Worm (Caenorhabditis elegans): ENCODE data around the gene lgc-31.

Gene lgc-31

DNA sequence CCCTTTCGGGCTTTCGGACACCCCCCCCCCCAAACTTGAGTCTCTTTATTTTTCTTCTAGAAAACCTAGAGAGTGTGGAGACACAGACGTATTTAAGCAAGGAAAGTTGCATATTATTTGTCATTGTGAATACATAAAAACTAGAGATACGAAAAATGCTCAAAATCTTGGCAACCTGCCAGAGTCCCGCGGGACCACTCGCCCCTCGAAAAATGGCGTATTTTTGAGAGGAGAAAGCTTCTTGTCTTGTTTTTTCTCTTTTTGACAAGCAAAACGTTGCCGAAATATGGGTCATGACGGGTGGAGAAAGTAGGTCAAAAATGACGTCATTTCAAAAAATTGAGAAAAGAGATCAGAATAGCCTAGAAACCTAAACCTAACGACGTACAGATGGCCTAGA, 1.4 kb downstream of the lgc-31 start:
- TF ChIP-seq mab-5 (tag; optimal IDR thresholded peaks at IDR 0.05) (peak; percentile 60), nhr-25 (tag; optimal IDR thresholded peaks at IDR 0.05) (no peak), unc-55 (GFP tag; optimal IDR thresholded peaks at IDR 0.05) (no peak), ztf-1 (GFP tag; conservative IDR thresholded peaks at IDR 0.05) (no peak), egl-27 (tag; optimal IDR thresholded peaks at IDR 0.05) (no peak), alr-1 (tag; optimal IDR thresholded peaks at IDR 0.05) (no peak), elt-3 (tag; optimal IDR thresholded peaks at IDR 0.05) (no peak), sma-3 (GFP tag; optimal IDR thresholded peaks at IDR 0.05) (no peak), aly-2 (tag; optimal IDR thresholded peaks at IDR 0.05) (no peak), ZK546.5 (tag; optimal IDR thresholded peaks at IDR 0.05) (no peak), gmeb-1 (tag; optimal IDR thresholded peaks at IDR 0.05) (no peak), nhr-6 (tag; optimal IDR thresholded peaks at IDR 0.05) (no peak), lsy-2 (tag; optimal IDR thresholded peaks at IDR 0.05) (peak in 1 of 2 experiments; percentile 29), zag-1 (tag; optimal IDR thresholded peaks at IDR 0.05) (peak; percentile 20), lin-13 (GFP tag; optimal IDR thresholded peaks at IDR 0.05) (no peak)

DNA sequence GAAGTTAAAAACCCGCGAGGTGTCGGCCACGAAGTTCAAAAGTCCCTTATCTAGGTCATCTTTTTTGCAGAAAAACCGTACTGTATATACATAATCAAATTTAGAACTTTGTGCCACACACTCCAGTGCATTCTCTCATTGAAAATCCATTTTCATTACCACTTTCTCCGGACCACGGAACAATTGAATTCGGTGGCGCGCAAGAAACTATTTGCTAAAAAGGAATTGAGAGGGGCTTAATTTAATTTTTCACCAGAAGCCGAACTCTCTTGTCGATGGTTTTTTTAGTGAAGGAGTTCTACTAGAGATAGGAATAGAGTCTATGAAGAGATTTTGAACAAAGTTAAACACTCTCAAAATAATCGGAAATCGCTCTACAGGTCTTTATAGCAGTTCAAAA, 2.0 kb downstream of the lgc-31 start:
- TF ChIP-seq sma-3 (GFP tag; optimal IDR thresholded peaks at IDR 0.05) (no peak), nhr-21 (tag; optimal IDR thresholded peaks at IDR 0.05) (no peak), ceh-82 (tag; optimal IDR thresholded peaks at IDR 0.05) (no peak), unc-39 (tag; optimal IDR thresholded peaks at IDR 0.05) (no peak), skn-1 (tag; optimal IDR thresholded peaks at IDR 0.05) (no peak), peb-1 (tag; optimal IDR thresholded peaks at IDR 0.05) (no peak), elt-1 (tag; optimal IDR thresholded peaks at IDR 0.05) (no peak), nhr-25 (tag; optimal IDR thresholded peaks at IDR 0.05) (no peak), lin-13 (GFP tag; optimal IDR thresholded peaks at IDR 0.05) (no peak), unc-62 (GFP tag; optimal IDR thresholded peaks at IDR 0.05) (no peak), lin-11 (tag; optimal IDR thresholded peaks at IDR 0.05) (no peak), mdl-1 (tag; optimal IDR thresholded peaks at IDR 0.05) (no peak), C34F6.9 (tag; optimal IDR thresholded peaks at IDR 0.05) (no peak), ztf-4 (tag; optimal IDR thresholded peaks at IDR 0.05) (no peak), mbf-1 (tag; optimal IDR thresholded peaks at IDR 0.05) (no peak), nhr-11 (tag; optimal IDR thresholded peaks at IDR 0.05) (no peak), snpc-4 (tag; optimal IDR thresholded peaks at IDR 0.05) (no peak)

DNA sequence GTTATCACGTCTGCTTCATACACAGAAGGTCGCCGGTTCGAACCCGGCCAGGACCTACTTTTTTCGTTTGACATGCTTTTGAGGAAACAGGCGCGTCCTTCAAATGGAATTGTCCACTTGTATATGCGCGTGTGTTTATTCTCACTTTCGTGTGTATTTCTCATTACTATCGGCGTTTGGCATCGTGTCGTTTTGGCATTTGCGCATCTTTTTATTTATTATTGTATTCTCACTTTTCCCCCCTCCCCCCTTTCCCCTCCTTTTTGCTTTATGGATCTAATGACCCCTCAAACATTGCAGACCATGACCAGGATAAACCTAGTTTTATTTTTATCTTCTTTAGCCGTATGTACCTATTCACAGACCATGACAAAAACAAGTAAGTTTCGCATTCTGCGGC, 4.4 kb downstream of the lgc-31 start, which contains the start of gene F21A3.3:
Gene F21A3.3 (plus strand): TSS at position 301 of the 400 bp plus-strand sequence.
- TF ChIP-seq unc-62 (GFP tag; optimal IDR thresholded peaks at IDR 0.05) (no peak), peb-1 (tag; optimal IDR thresholded peaks at IDR 0.05) (no peak), nhr-23 (tag; optimal IDR thresholded peaks at IDR 0.05) (no peak), elt-3 (tag; optimal IDR thresholded peaks at IDR 0.05) (no peak), sma-3 (GFP tag; optimal IDR thresholded peaks at IDR 0.05) (no peak), nhr-25 (tag; optimal IDR thresholded peaks at IDR 0.05) (no peak), gmeb-1 (tag; optimal IDR thresholded peaks at IDR 0.05) (no peak), mbf-1 (tag; optimal IDR thresholded peaks at IDR 0.05) (no peak)

DNA sequence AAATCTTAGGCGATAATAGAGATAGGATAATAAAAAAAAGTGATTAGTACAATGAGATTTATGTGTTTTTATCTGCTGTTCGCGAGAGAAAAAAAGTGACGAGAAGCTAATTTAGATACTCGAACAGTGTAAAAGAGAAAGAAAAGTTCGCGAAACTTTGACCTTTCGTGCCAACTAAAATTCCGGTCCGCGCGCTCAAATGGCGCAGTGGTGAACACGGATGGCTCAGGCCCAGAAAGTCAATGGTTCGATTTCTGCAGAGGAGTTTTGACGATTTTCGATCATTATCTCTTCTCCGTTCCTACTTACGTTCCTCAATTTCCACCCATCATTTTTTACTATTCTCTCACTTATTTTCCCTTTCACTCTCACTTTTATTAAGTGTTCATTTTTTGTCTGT, 5.3 kb downstream of the lgc-31 start:
- TF ChIP-seq snpc-4 (tag; optimal IDR thresholded peaks at IDR 0.05) = no peak
- no peak for TF ChIP-seq peb-1 (tag; optimal IDR thresholded peaks at IDR 0.05)
- TF ChIP-seq ztf-11 (tag; optimal IDR thresholded peaks at IDR 0.05) = no peak

DNA sequence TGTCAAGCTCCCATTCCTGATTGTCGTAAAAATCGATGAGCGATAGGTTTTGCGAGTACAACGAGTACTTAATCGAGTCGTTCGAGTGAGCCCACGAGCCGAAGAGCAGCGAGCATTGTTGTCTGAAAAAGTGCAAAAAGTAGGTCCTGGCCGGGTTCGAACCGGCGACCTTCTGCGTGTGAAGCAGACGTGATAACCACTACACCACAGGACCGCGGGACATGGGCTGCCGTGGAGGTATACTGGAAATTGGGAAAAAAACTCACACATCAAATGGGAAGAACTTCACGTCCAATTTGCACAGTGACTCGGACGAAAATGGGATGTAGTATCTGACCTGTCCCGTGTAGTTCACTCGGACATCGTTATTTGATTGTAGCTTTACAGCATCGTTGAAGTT, 6.5 kb downstream of the lgc-31 start:
- TF ChIP-seq ceh-16 (tag; optimal IDR thresholded peaks at IDR 0.05) (no peak), fos-1 (tag; optimal IDR thresholded peaks at IDR 0.05) (peak; percentile 2), nhr-129 (tag; optimal IDR thresholded peaks at IDR 0.05) (peak; percentile 35), lsy-2 (tag; optimal IDR thresholded peaks at IDR 0.05) (peak in 1 of 2 experiments; percentile 13), ztf-4 (tag; optimal IDR thresholded peaks at IDR 0.05) (no peak), lin-39 (tag; optimal IDR thresholded peaks at IDR 0.05) (no peak), ztf-11 (tag; optimal IDR thresholded peaks at IDR 0.05) (no peak), nhr-237 (tag; optimal IDR thresholded peaks at IDR 0.05) (no peak), mbf-1 (tag; optimal IDR thresholded peaks at IDR 0.05) (no peak), unc-55 (GFP tag; optimal IDR thresholded peaks at IDR 0.05) (no peak)
